Worm (Caenorhabditis elegans): Measurements from ENCODE around the gene lsm-1.

ce11 chrII:11142571-11142970 is 15.8 kb downstream of the lsm-1 start, which contains the start of gene arrd-6:
- no peak for TF ChIP-seq unc-3 (GFP tag; conservative IDR thresholded peaks at IDR 0.05)
- no peak for TF ChIP-seq unc-3 (tag; optimal IDR thresholded peaks at IDR 0.05)
- no peak for TF ChIP-seq ceh-24 (tag; optimal IDR thresholded peaks at IDR 0.05)
- no peak for TF ChIP-seq gmeb-2 (tag; optimal IDR thresholded peaks at IDR 0.05)

Data from whole organism, late embryonic.